Fruit fly (Drosophila melanogaster) whole organism, embryonic: ENCODE data around the gene CG12206.

ENCODE experiments used
- ATbp ChIP-seq: fragments of 200-800 bp; sonication (Bioruptor generic); optimal IDR thresholded peaks from 2 replicates; lab custom pipeline; 2017; ENCODE audit warnings: missing biosample characterization, mild to moderate bottlenecking, missing genetic modification characterization, missing genetic modification reagents
- Asciz ChIP-seq: fragments of 200-800 bp; sonication (Bioruptor generic); optimal IDR thresholded peaks from 2 replicates; lab custom pipeline; 2017; ENCODE audit warnings: missing biosample characterization, mild to moderate bottlenecking, missing genetic modification characterization, missing genetic modification reagents
- Awh ChIP-seq: fragments of 200-800 bp; sonication (Bioruptor generic); IDR thresholded peaks from 2 replicates; pipeline ENCODE4, ENCODE4 v1.3.6; 2022; ENCODE audit warnings: missing biosample characterization, missing genetic modification characterization
- CG1024 ChIP-seq: fragments of 200-800 bp; sonication (Bioruptor generic); IDR thresholded peaks from 2 replicates; pipeline ENCODE4 v1.3.6; 2022; ENCODE audit warnings: missing biosample characterization, missing genetic modification characterization
- CG10274 ChIP-seq: fragments of 200-800 bp; sonication (Bioruptor generic); optimal IDR thresholded peaks from 3 replicates; lab custom pipeline; 2017; ENCODE audit warnings: missing biosample characterization, mild to moderate bottlenecking, missing genetic modification characterization
- CG10543 ChIP-seq: fragments of 200-800 bp; sonication (Bioruptor generic); optimal IDR thresholded peaks from 3 replicates; lab custom pipeline; 2017; ENCODE audit warnings: missing biosample characterization, mild to moderate bottlenecking, missing genetic modification characterization, moderate library complexity
- CG11085 ChIP-seq: fragments of 200-800 bp; sonication (Bioruptor generic); IDR thresholded peaks from 2 replicates; pipeline ENCODE4 v1.3.6; 2022; ENCODE audit warnings: missing biosample characterization, missing genetic modification characterization
- CG11456 ChIP-seq: fragments of 200-800 bp; sonication (Bioruptor generic); IDR thresholded peaks from 3 replicates; pipeline ENCODE4 v1.3.6; 2022; ENCODE audit warnings: missing biosample characterization, missing genetic modification characterization
- CG14965 ChIP-seq: fragments of 200-800 bp; sonication (Bioruptor generic); optimal IDR thresholded peaks from 2 replicates; lab custom pipeline; 2016; ENCODE audit warnings: missing biosample characterization, missing genetic modification characterization, borderline replicate concordance
- CG16813 ChIP-seq: fragments of 200-800 bp; sonication (Bioruptor generic); IDR thresholded peaks from 3 replicates; pipeline ENCODE4 v1.3.6; 2022; ENCODE audit warnings: missing biosample characterization, missing genetic modification characterization; ENCODE audit not compliant: partially characterized antibody
- CG2116 ChIP-seq: fragments of 200-800 bp; sonication (Bioruptor generic); optimal IDR thresholded peaks from 3 replicates; lab custom pipeline; 2018; ENCODE audit warnings: missing biosample characterization, mild to moderate bottlenecking, missing genetic modification characterization
- CG2202 ChIP-seq: fragments of 200-800 bp; sonication (Bioruptor generic); optimal IDR thresholded peaks from 2 replicates; lab custom pipeline; 2018; ENCODE audit warnings: missing biosample characterization, mild to moderate bottlenecking, missing genetic modification characterization
- CG31365 ChIP-seq: fragments of 200-800 bp; sonication (Bioruptor generic); optimal IDR thresholded peaks from 2 replicates; lab custom pipeline; 2018; ENCODE audit warnings: missing biosample characterization, mild to moderate bottlenecking, missing genetic modification characterization
- CG33557 ChIP-seq: fragments of 200-800 bp; sonication (Bioruptor generic); optimal IDR thresholded peaks from 2 replicates; lab custom pipeline; 2019; ENCODE audit warnings: missing biosample characterization, mild to moderate bottlenecking, missing genetic modification characterization, moderate library complexity
- CG34224 ChIP-seq: fragments of 200-800 bp; sonication (Bioruptor generic); IDR thresholded peaks from 3 replicates; pipeline ENCODE4 v1.3.6; 2022; ENCODE audit warnings: missing biosample characterization, missing genetic modification characterization; ENCODE audit not compliant: partially characterized antibody
- CG7271 ChIP-seq: fragments of 200-800 bp; sonication (Bioruptor generic); optimal IDR thresholded peaks from 2 replicates; lab custom pipeline; 2018; ENCODE audit warnings: missing biosample characterization, mild to moderate bottlenecking, missing genetic modification characterization, moderate library complexity
- Dad ChIP-seq: fragments of 200-800 bp; sonication (Bioruptor generic); optimal IDR thresholded peaks from 3 replicates; lab custom pipeline; 2016; ENCODE audit warnings: missing biosample characterization, missing genetic modification characterization
- Dbx ChIP-seq: fragments of 200-800 bp; sonication (Bioruptor generic); IDR thresholded peaks from 3 replicates; pipeline ENCODE4 v1.3.6; 2022; ENCODE audit warnings: missing biosample characterization, missing genetic modification characterization
- E2f1 ChIP-seq: fragments of 200-800 bp; sonication (Bioruptor generic); IDR thresholded peaks from 2 replicates; pipeline ENCODE4 v1.3.6; 2022; ENCODE audit warnings: missing biosample characterization, missing genetic modification characterization
- HmgZ ChIP-seq: fragments of 200-800 bp; sonication (Bioruptor generic); optimal IDR thresholded peaks from 2 replicates; lab custom pipeline; 2018; ENCODE audit warnings: missing biosample characterization, mild to moderate bottlenecking, missing genetic modification characterization
- Lpt ChIP-seq: fragments of >200 bp; optimal IDR thresholded peaks from 2 replicates; lab custom pipeline; 2018; ENCODE audit warnings: missing biosample characterization, missing genetic modification characterization
- MTF-1 ChIP-seq: fragments of 200-800 bp; sonication (Bioruptor generic); optimal IDR thresholded peaks from 2 replicates; lab custom pipeline; 2018; ENCODE audit warnings: missing biosample characterization, mild to moderate bottlenecking, missing genetic modification characterization, borderline replicate concordance
- Mes4 ChIP-seq: fragments of 200-800 bp; sonication (Bioruptor generic); optimal IDR thresholded peaks from 2 replicates; lab custom pipeline; 2016; ENCODE audit warnings: missing biosample characterization, missing genetic modification characterization
- Opbp ChIP-seq: fragments of 200-800 bp; sonication (Bioruptor generic); IDR thresholded peaks from 3 replicates; pipeline ENCODE4 v1.3.6; 2022; ENCODE audit warnings: missing biosample characterization, missing genetic modification characterization; ENCODE audit not compliant: partially characterized antibody
- Ravus ChIP-seq: fragments of 200-800 bp; sonication (Bioruptor generic); IDR thresholded peaks from 2 replicates; pipeline ENCODE4 v1.3.6; 2022; ENCODE audit warnings: missing biosample characterization, missing genetic modification characterization
- Trl ChIP-seq, 3 experiments: fragments of >200 bp in 2 of 3; fragments of 200-800 bp in 1 of 3; sonication (Bioruptor generic) in 1 of 3; optimal IDR thresholded peaks; 2 replicates in 1 of 3; 3 replicates in 2 of 3; lab custom pipeline; 2016 to 2017; ENCODE audit warnings: missing biosample characterization in 1 of 3, missing genetic modification characterization in 1 of 3
- ase ChIP-seq: fragments of 200-800 bp; sonication (Bioruptor generic); IDR thresholded peaks from 3 replicates; pipeline ENCODE4 v1.3.6; 2022; ENCODE audit warnings: missing biosample characterization, missing genetic modification characterization
- chm ChIP-seq: fragments of 200-800 bp; sonication (Bioruptor generic); IDR thresholded peaks from 2 replicates; pipeline ENCODE4 v1.3.6; 2022; ENCODE audit warnings: missing biosample characterization, missing genetic modification characterization
- chn ChIP-seq: fragments of 200-800 bp; sonication (Bioruptor generic); optimal IDR thresholded peaks from 2 replicates; lab custom pipeline; 2016; ENCODE audit warnings: missing biosample characterization, missing genetic modification characterization
- ci ChIP-seq: fragments of 200-800 bp; sonication (Bioruptor generic); IDR thresholded peaks from 3 replicates; pipeline ENCODE4 v1.3.6; 2022; ENCODE audit warnings: missing biosample characterization, missing genetic modification characterization
- ewg ChIP-seq: fragments of 200-800 bp; sonication (Bioruptor generic); optimal IDR thresholded peaks from 3 replicates; lab custom pipeline; 2017; ENCODE audit warnings: mild to moderate bottlenecking, missing biosample characterization, missing genetic modification reagents, missing genetic modification characterization
- fru ChIP-seq: fragments of >200 bp; optimal IDR thresholded peaks from 2 replicates; lab custom pipeline; 2017
- ftz-f1 ChIP-seq: fragments of 200-800 bp; sonication (Bioruptor generic); optimal IDR thresholded peaks from 2 replicates; lab custom pipeline; 2016; ENCODE audit warnings: missing biosample characterization, missing genetic modification characterization
- grau ChIP-seq: fragments of 200-800 bp; optimal IDR thresholded peaks from 3 replicates; lab custom pipeline; 2019; ENCODE audit warnings: missing biosample characterization, mild to moderate bottlenecking, missing genetic modification characterization, moderate library complexity
- gt ChIP-seq: fragments of 200-800 bp; sonication (Bioruptor generic); IDR thresholded peaks from 2 replicates; pipeline ENCODE4 v1.3.6; 2022; ENCODE audit warnings: missing biosample characterization, missing genetic modification characterization
- ham ChIP-seq: fragments of 200-800 bp; sonication (Bioruptor generic); IDR thresholded peaks from 2 replicates; pipeline ENCODE4 v1.3.6; 2022; ENCODE audit warnings: missing biosample characterization, missing genetic modification characterization
- hb ChIP-seq: fragments of 200-800 bp; sonication (Bioruptor generic); IDR thresholded peaks from 3 replicates; pipeline ENCODE4 v1.3.6; 2022; ENCODE audit warnings: missing biosample characterization, missing genetic modification characterization; ENCODE audit not compliant: partially characterized antibody
- lab ChIP-seq: fragments of 200-800 bp; sonication (Bioruptor generic); optimal IDR thresholded peaks from 3 replicates; lab custom pipeline; 2017; ENCODE audit warnings: missing biosample characterization, missing genetic modification characterization, mild to moderate bottlenecking, moderate library complexity, missing genetic modification reagents
- lov ChIP-seq, 2 experiments: fragments of 200-800 bp in 1 of 2; fragments of >200 bp in 1 of 2; sonication (Bioruptor generic) in 1 of 2; IDR thresholded peaks in 1 of 2; optimal IDR thresholded peaks in 1 of 2; 2 replicates in 1 of 2; 3 replicates in 1 of 2; pipeline versions ENCODE4 v1.3.6 to Lab custom; 2017 to 2022; ENCODE audit warnings: missing biosample characterization in 1 of 2, missing genetic modification characterization in 1 of 2
- luna ChIP-seq: fragments of 200-800 bp; sonication (Bioruptor generic); optimal IDR thresholded peaks from 2 replicates; lab custom pipeline; 2016; ENCODE audit warnings: missing biosample characterization, missing genetic modification characterization
- odd ChIP-seq: fragments of 200-800 bp; sonication (Bioruptor generic); optimal IDR thresholded peaks from 2 replicates; lab custom pipeline; 2017; ENCODE audit warnings: missing biosample characterization, mild to moderate bottlenecking, missing genetic modification characterization
- onecut ChIP-seq: fragments of 200-800 bp; sonication (Bioruptor generic); IDR thresholded peaks from 2 replicates; pipeline ENCODE4 v1.3.6; 2022; ENCODE audit warnings: missing biosample characterization, missing genetic modification characterization
- schlank ChIP-seq: fragments of 200-800 bp; sonication (Bioruptor generic); optimal IDR thresholded peaks from 2 replicates; lab custom pipeline; 2018; ENCODE audit warnings: missing biosample characterization, mild to moderate bottlenecking, missing genetic modification characterization
- sens ChIP-seq: fragments of 200-800 bp; sonication (Bioruptor generic); peaks from one replicate; lab custom pipeline; 2016; ENCODE audit warnings: missing biosample characterization, missing genetic modification characterization
- shn ChIP-seq: fragments of 200-800 bp; sonication (Bioruptor generic); optimal IDR thresholded peaks from 3 replicates; lab custom pipeline; 2016; ENCODE audit warnings: missing biosample characterization, missing genetic modification characterization
- stwl ChIP-seq: fragments of 200-800 bp; sonication (Bioruptor generic); optimal IDR thresholded peaks from 3 replicates; lab custom pipeline; 2018; ENCODE audit warnings: missing biosample characterization, mild to moderate bottlenecking, missing genetic modification characterization, moderate library complexity
- wdn ChIP-seq: fragments of 200-800 bp; sonication (Bioruptor generic); IDR thresholded peaks from 2 replicates; pipeline ENCODE4 v1.3.6; 2022; ENCODE audit warnings: missing biosample characterization, missing genetic modification characterization
- zen ChIP-seq: fragments of 200-800 bp; sonication (Bioruptor generic); optimal IDR thresholded peaks from 3 replicates; lab custom pipeline; 2018; ENCODE audit warnings: missing biosample characterization, mild to moderate bottlenecking, missing genetic modification characterization, moderate library complexity
- zfh1 ChIP-seq: fragments of 200-800 bp; sonication (Bioruptor generic); IDR thresholded peaks from 3 replicates; pipeline ENCODE4 v1.3.6; 2022; ENCODE audit warnings: missing biosample characterization, missing genetic modification characterization

The CG12206 gene

dm6 chrX:3514016-3514415 is 39.7 kb upstream of the CG12206 start, which contains the start of gene CG13021:
TSS of gene CG13021 (plus strand) at chrX:3514316.
- TF ChIP-seq odd (GFP tag; lab: Kevin White, UChicago) (no peak), wdn (GFP tag; lab: Robert Waterston, UW) (no peak), ATbp (no peak), shn (no peak), CG1024 (GFP tag; lab: Robert Waterston, UW) (no peak), Mes4 (GFP tag; lab: Kevin White, UChicago) (no peak), lab (GFP tag; lab: Kevin White, UChicago) (no peak), E2f1 (GFP tag; lab: Robert Waterston, UW) (no peak), luna (GFP tag; lab: Kevin White, UChicago) (no peak), HmgZ (tag; lab: Kevin White, UChicago) (no peak), CG16813 (no peak), Trl (optimal IDR thresholded peaks at IDR 0.05; lab: Kevin White, UChicago) (no peak), Trl (GFP tag; optimal IDR thresholded peaks at IDR 0.05; lab: Kevin White, UChicago) (no peak), ewg (GFP tag; lab: Kevin White, UChicago) (no peak), Lpt (GFP tag; lab: Kevin White, UChicago) (no peak)

- TF ChIP-seq Ravus (GFP tag; lab: Robert Waterston, UW) = no peak
- no peak for TF ChIP-seq sens (GFP tag; lab: Kevin White, UChicago)
- TF ChIP-seq schlank = no peak
- TF ChIP-seq chn (GFP tag; lab: Kevin White, UChicago) = no peak
- TF ChIP-seq fru = no peak
- no peak for TF ChIP-seq Dbx (GFP tag; lab: Robert Waterston, UW)
- TF ChIP-seq gt (GFP tag; lab: Robert Waterston, UW) = no peak
- TF ChIP-seq CG14965 (GFP tag; lab: Kevin White, UChicago) = no peak
- TF ChIP-seq CG11085 (GFP tag; lab: Robert Waterston, UW) = no peak
- no peak for TF ChIP-seq onecut
- no peak for TF ChIP-seq hb (GFP tag; lab: Robert Waterston, UW)
- TF ChIP-seq ham (GFP tag; lab: Robert Waterston, UW) = no peak
- no peak for TF ChIP-seq MTF-1
- TF ChIP-seq stwl (tag; lab: Kevin White, UChicago) = no peak
- TF ChIP-seq CG34224 (GFP tag; lab: Robert Waterston, UW) = no peak
- no peak for TF ChIP-seq CG10543 (GFP tag; lab: Kevin White, UChicago)
- TF ChIP-seq CG2116 (GFP tag; lab: Kevin White, UChicago) = no peak
- TF ChIP-seq CG1024 (GFP tag; lab: Robert Waterston, UW) = no peak
- TF ChIP-seq CG10274 (GFP tag; lab: Kevin White, UChicago) = no peak
Observed at dm6 chrX:3504751-3505150, 30.4 kb upstream of the CG12206 start, which contains the start of gene Gas8. TSS of gene Gas8 (minus strand) at chrX:3504851.

dm6 chrX:3504251-3504650 is 29.9 kb upstream of the CG12206 start:
- TF ChIP-seq ci (GFP tag; lab: Robert Waterston, UW) (0 out of 3 replicates have a peak, but pooled peaks have one; percentile 14), zen (peak; percentile 25), Awh (GFP tag; lab: Robert Waterston, UW) (0 out of 2 replicates have a peak, but pooled peaks have one; percentile 9), zfh1 (GFP tag; lab: Robert Waterston, UW) (0 out of 3 replicates have a peak, but pooled peaks have one; percentile 28), ase (GFP tag; lab: Robert Waterston, UW) (0 out of 3 replicates have a peak, but pooled peaks have one; percentile 31), CG33557 (GFP tag; lab: Kevin White, UChicago) (peak; percentile 1), Dad (GFP tag; lab: Kevin White, UChicago) (no peak), ftz-f1 (GFP tag; lab: Kevin White, UChicago) (no peak), CG2202 (tag; lab: Kevin White, UChicago) (peak; percentile 5), CG7271 (tag; lab: Kevin White, UChicago) (peak; percentile 66), sens (GFP tag; lab: Kevin White, UChicago) (peak; percentile 65), lov (optimal IDR thresholded peaks at IDR 0.05; lab: Kevin White, UChicago) (no peak), lov (GFP tag; IDR thresholded peaks at IDR 0.05; lab: Robert Waterston, UW) (0 out of 3 replicates have a peak, but pooled peaks have one; percentile 28), CG31365 (tag; lab: Kevin White, UChicago) (peak; percentile 38), CG11456 (GFP tag; lab: Robert Waterston, UW) (no peak), chm (GFP tag; lab: Robert Waterston, UW) (0 out of 2 replicates have a peak, but pooled peaks have one; percentile 35), Asciz (GFP tag; lab: Kevin White, UChicago) (no peak), Opbp (GFP tag; lab: Robert Waterston, UW) (no peak), grau (tag; lab: Kevin White, UChicago) (peak; percentile 25)
